Worm (Caenorhabditis elegans) whole organism, mixed stage, embryonic: ENCODE measurements around the gene hlh-1.

ENCODE experiments used
- M03D4.4 ChIP-seq: sonication (generic microtip); optimal IDR thresholded peaks from 2 replicates; lab custom pipeline; 2017; ENCODE audit warnings: mild to moderate bottlenecking, missing genetic modification characterization, missing compliant biosample characterization
- blmp-1 ChIP-seq: fragments of 150-350 bp; optimal IDR thresholded peaks from 2 replicates; lab custom pipeline; 2014; ENCODE audit warnings: missing biosample characterization, missing genetic modification characterization
- ceh-39 ChIP-seq: fragments of 150-350 bp; optimal IDR thresholded peaks from 2 replicates; lab custom pipeline; 2014; ENCODE audit warnings: missing biosample characterization, missing genetic modification characterization
- ceh-83 ChIP-seq: fragments of 200-800 bp; sonication (Bioruptor generic); optimal IDR thresholded peaks from 2 replicates; lab custom pipeline; 2018; ENCODE audit warnings: mild to moderate bottlenecking, missing genetic modification characterization, missing compliant biosample characterization
- cnd-1 ChIP-seq: fragments of 200-800 bp; sonication (Bioruptor generic); optimal IDR thresholded peaks from 2 replicates; lab custom pipeline; 2018; ENCODE audit warnings: mild to moderate bottlenecking, missing genetic modification characterization, missing compliant biosample characterization
- drap-1 ChIP-seq: fragments of 200-800 bp; sonication (Bioruptor generic); optimal IDR thresholded peaks from 3 replicates; lab custom pipeline; 2018; ENCODE audit warnings: mild to moderate bottlenecking, missing genetic modification characterization, missing compliant biosample characterization
- elt-1 ChIP-seq: sonication (generic microtip); optimal IDR thresholded peaks from 2 replicates; lab custom pipeline; 2017; ENCODE audit warnings: missing genetic modification characterization, mild to moderate bottlenecking, missing compliant biosample characterization, antibody characterized with exemption, moderate library complexity, borderline replicate concordance; ENCODE audit not compliant: insufficient read depth
- elt-3 ChIP-seq: fragments of 150-350 bp; optimal IDR thresholded peaks from 2 replicates; lab custom pipeline; 2014; ENCODE audit warnings: missing biosample characterization, missing genetic modification characterization
- flh-1 ChIP-seq: fragments of 200-800 bp; sonication (Bioruptor generic); optimal IDR thresholded peaks from 2 replicates; lab custom pipeline; 2018; ENCODE audit warnings: mild to moderate bottlenecking, missing genetic modification characterization, moderate library complexity, missing compliant biosample characterization
- ham-2 ChIP-seq: fragments of 200-800 bp; sonication (Bioruptor generic); optimal IDR thresholded peaks from 2 replicates; lab custom pipeline; 2018; ENCODE audit warnings: mild to moderate bottlenecking, missing genetic modification characterization, missing compliant biosample characterization
- hlh-1 ChIP-seq: fragments of 150-350 bp; optimal IDR thresholded peaks from 2 replicates; lab custom pipeline; 2014; ENCODE audit warnings: missing biosample characterization, missing genetic modification reagents, missing genetic modification characterization
- lin-13 ChIP-seq: fragments of 150-350 bp; optimal IDR thresholded peaks from 2 replicates; lab custom pipeline; 2014; ENCODE audit warnings: missing biosample characterization, missing genetic modification characterization
- lin-32 ChIP-seq: fragments of 200-800 bp; sonication (Bioruptor generic); optimal IDR thresholded peaks from 2 replicates; lab custom pipeline; 2018; ENCODE audit warnings: mild to moderate bottlenecking, missing genetic modification characterization, missing compliant biosample characterization
- lsy-2 ChIP-seq: fragments of 150-350 bp; optimal IDR thresholded peaks from 2 replicates; lab custom pipeline; 2014; ENCODE audit warnings: missing biosample characterization, missing genetic modification characterization
- mep-1 ChIP-seq: fragments of 150-350 bp; optimal IDR thresholded peaks from 2 replicates; lab custom pipeline; 2017; ENCODE audit warnings: missing biosample characterization, missing genetic modification reagents, missing genetic modification characterization, inconsistent platforms
- nhr-2 ChIP-seq: fragments of 150-350 bp; optimal IDR thresholded peaks from 2 replicates; lab custom pipeline; 2014; ENCODE audit warnings: missing biosample characterization, missing genetic modification characterization
- nhr-28 ChIP-seq: fragments of 150-350 bp; optimal IDR thresholded peaks from 2 replicates; lab custom pipeline; 2014; ENCODE audit warnings: missing biosample characterization, missing genetic modification characterization
- pha-4 ChIP-seq: fragments of 150-350 bp; optimal IDR thresholded peaks from 2 replicates; lab custom pipeline; 2018; ENCODE audit warnings: missing biosample characterization, missing genetic modification reagents, missing genetic modification characterization
- sem-2 ChIP-seq: fragments of 200-800 bp; sonication (Bioruptor generic); optimal IDR thresholded peaks from 2 replicates; lab custom pipeline; 2018; ENCODE audit warnings: mild to moderate bottlenecking, missing genetic modification characterization, missing compliant biosample characterization
- sptf-1 ChIP-seq: sonication (generic microtip); optimal IDR thresholded peaks from 2 replicates; lab custom pipeline; 2017; ENCODE audit warnings: mild to moderate bottlenecking, missing genetic modification characterization, moderate library complexity, missing compliant biosample characterization
- tbx-8 ChIP-seq: fragments of 200-800 bp; sonication (Bioruptor generic); optimal IDR thresholded peaks from 2 replicates; lab custom pipeline; 2018; ENCODE audit warnings: mild to moderate bottlenecking, missing genetic modification characterization, moderate library complexity, missing compliant biosample characterization
- unc-120 ChIP-seq: sonication (generic microtip); optimal IDR thresholded peaks from 2 replicates; lab custom pipeline; 2017; ENCODE audit warnings: missing genetic modification characterization, missing compliant biosample characterization; ENCODE audit not compliant: poor library complexity, severe bottlenecking
- unc-62 ChIP-seq: fragments of 150-350 bp; optimal IDR thresholded peaks from 2 replicates; lab custom pipeline; 2014; ENCODE audit warnings: missing biosample characterization, missing genetic modification reagents, missing genetic modification characterization
- ztf-11 ChIP-seq: fragments of 150-350 bp; optimal IDR thresholded peaks from 2 replicates; lab custom pipeline; 2014; ENCODE audit warnings: missing biosample characterization, missing genetic modification characterization

The hlh-1 gene

DNA sequence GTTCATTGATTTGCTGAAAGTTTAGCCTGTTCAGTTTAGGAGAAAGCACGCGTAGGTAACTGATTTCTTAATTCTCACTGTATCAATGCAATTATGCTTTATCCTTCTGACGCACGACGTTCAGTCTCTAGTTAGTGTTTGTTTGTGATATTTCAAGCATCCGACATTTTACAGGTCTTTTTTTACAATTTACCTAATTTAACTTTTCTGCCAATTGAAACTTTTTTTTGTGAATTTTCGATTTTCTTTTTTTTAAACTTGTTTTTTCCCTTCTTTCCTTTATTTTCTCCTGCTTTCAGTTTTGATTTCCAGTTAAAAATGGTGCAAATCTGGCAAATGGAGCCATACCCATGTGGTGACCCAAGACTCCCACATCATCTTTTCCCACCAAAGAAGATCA, 32.4 kb downstream of the hlh-1 start, which contains the start of gene K07E1.1:
TSS of gene K07E1.1 (plus strand) at position 301 of the 400 bp plus-strand sequence.
- no peak for TF ChIP-seq M03D4.4 (tag; lab: Kevin White, UChicago)
- no peak for TF ChIP-seq pha-4 (tag; lab: Kevin White, UChicago)
- TF ChIP-seq ceh-83 (GFP tag; lab: Kevin White, UChicago) = no peak
- TF ChIP-seq ztf-11 (tag; lab: Kevin White, UChicago) = no peak
- no peak for TF ChIP-seq nhr-28 (tag; lab: Kevin White, UChicago)
- no peak for TF ChIP-seq ham-2 (GFP tag; lab: Kevin White, UChicago)
- TF ChIP-seq sem-2 (GFP tag; lab: Kevin White, UChicago) = no peak
- TF ChIP-seq unc-62 (GFP tag; lab: Kevin White, UChicago) = no peak

ce11 chrII:4552088-4552487, 33.7 kb downstream of the hlh-1 start:
- TF ChIP-seq lin-13 (tag; lab: Kevin White, UChicago) (no peak), nhr-2 (tag; lab: Kevin White, UChicago) (no peak)

DNA sequence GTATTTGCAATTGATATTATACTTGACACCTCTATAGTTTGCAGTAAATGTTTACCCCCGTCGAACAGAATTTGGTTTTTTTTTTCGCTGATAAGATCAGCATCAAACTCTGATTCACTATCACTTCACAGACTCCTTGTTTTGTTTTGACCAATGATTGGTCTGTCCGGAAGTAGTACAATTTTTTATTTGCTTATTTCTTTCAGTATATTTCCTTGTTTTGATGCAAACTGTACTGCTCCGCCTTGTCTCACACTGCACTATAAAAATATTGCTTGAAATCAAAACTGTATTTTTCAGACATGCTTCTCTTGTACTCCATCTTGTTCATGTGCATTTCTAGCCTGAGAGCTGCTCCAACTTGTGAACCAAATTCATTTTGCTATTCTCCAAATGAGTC, 39.1 kb downstream of the hlh-1 start, which contains the start of gene M03A1.3:
TSS of gene M03A1.3 (plus strand) at position 301 of the 400 bp plus-strand sequence.
- TF ChIP-seq unc-62 (GFP tag; lab: Kevin White, UChicago) (no peak), mep-1 (tag; lab: Kevin White, UChicago) (no peak), ceh-83 (GFP tag; lab: Kevin White, UChicago) (no peak), M03D4.4 (tag; lab: Kevin White, UChicago) (no peak), drap-1 (GFP tag; lab: Kevin White, UChicago) (no peak), nhr-28 (tag; lab: Kevin White, UChicago) (no peak), lin-32 (no peak), nhr-2 (tag; lab: Kevin White, UChicago) (no peak), pha-4 (tag; lab: Kevin White, UChicago) (no peak), blmp-1 (tag; lab: Kevin White, UChicago) (no peak), sem-2 (GFP tag; lab: Kevin White, UChicago) (no peak), elt-1 (tag; lab: Kevin White, UChicago) (no peak), flh-1 (no peak)

- no peak for TF ChIP-seq unc-62 (GFP tag; lab: Kevin White, UChicago)
- peak; percentile 61 for TF ChIP-seq elt-1 (tag; lab: Kevin White, UChicago)
Observed at ce11 chrII:4560068-4560467, 41.7 kb downstream of the hlh-1 start, which contains the start of gene M03A1.8. TSS of gene M03A1.8 (plus strand) at chrII:4560336.

- TF ChIP-seq lsy-2 (tag; lab: Kevin White, UChicago) (no peak), elt-3 (tag; lab: Kevin White, UChicago) (peak; percentile 84), tbx-8 (GFP tag; lab: Kevin White, UChicago) (no peak), cnd-1 (tag; lab: Kevin White, UChicago) (no peak), sem-2 (GFP tag; lab: Kevin White, UChicago) (no peak), hlh-1 (no peak), ceh-83 (GFP tag; lab: Kevin White, UChicago) (no peak)
Observed at ce11 chrII:4562503-4563000, 44.2 kb downstream of the hlh-1 start, which contains the start of gene dao-2. TSS of gene dao-2 (plus strand) at chrII:4562950.

DNA sequence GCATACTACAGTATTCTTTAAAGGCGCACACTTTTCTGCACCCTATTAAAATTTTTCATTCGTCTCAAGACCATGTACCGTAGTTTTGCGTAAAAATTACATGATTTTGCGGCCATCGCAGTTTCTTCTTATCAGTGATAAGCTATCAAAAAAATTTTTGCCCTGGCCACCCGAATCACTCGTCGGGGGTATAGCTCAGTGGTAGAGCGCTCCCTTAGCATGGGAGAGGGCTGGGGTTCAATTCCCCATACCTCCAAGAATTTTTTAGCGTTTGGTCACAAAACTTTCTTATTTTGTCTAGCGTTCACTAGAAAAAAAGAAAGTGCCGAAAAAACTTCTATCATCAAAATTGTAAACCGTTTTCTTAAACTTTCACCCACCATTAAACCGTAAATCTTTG, 46.8 kb downstream of the hlh-1 start:
- no peak for TF ChIP-seq ceh-39

DNA sequence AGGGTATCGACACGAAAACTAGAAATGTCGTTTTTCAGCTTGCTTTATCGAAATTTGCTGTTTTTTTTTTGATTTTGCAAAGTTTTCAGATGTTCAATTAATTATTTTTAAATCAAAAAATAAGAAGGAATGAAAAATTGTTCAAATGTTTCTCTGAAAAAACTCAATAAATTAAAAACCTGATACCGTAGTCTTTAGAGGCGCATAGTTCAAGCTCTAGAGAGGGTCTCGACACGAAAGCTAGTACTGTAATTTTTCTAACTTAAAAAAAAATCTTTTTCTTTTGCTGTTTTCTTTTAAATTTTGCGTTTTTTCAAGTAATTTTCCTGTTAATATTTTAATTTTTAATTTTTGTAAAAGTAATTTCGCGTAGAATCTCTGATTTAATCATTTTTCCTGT, 47.9 kb downstream of the hlh-1 start:
- no peak for TF ChIP-seq elt-1 (tag; lab: Kevin White, UChicago)
- TF ChIP-seq, all 35 proteins: peak for 0

ce11 chrII:4571112-4571511, 52.7 kb downstream of the hlh-1 start:
- TF ChIP-seq nhr-2 (tag; lab: Kevin White, UChicago) = peak; percentile 2
- TF ChIP-seq sptf-1 (tag; lab: Kevin White, UChicago) = peak; percentile 31
- peak; percentile 66 for TF ChIP-seq hlh-1
- TF ChIP-seq ceh-83 (GFP tag; lab: Kevin White, UChicago) = no peak
- TF ChIP-seq drap-1 (GFP tag; lab: Kevin White, UChicago) = no peak
- no peak for TF ChIP-seq M03D4.4 (tag; lab: Kevin White, UChicago)
- TF ChIP-seq cnd-1 (tag; lab: Kevin White, UChicago) = peak; percentile 13
- TF ChIP-seq unc-120 = peak; percentile 54
- peak; percentile 6 for TF ChIP-seq mep-1 (tag; lab: Kevin White, UChicago)
- no peak for TF ChIP-seq ztf-11 (tag; lab: Kevin White, UChicago)
